Worm (Caenorhabditis elegans): ENCODE results near the gene gst-40.

gst-40 gene

DNA sequence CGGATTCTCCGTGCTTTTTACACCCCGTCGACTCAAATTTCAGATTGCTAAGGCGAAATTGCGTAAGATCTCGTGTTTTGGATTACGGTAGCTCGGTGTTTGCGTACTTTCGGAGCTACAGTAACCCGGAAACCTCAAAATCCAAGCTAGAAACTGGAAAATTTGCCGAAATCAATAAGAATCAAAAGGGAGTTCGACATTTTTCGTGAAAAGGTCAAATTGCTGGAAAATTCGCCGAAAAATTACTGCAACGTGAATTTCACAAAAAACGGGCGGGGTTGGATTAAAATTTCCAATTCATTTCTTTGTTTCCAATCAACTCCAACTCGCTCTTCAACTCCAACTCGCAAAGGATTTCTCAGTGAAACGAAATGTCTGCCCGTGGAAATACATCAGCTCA is 27.5 kb downstream of the gst-40 start, which contains the start of gene F56B3.6:
F56B3.6 (plus strand) TSS at position 301 of the 400 bp plus-strand sequence.
- no peak for TF ChIP-seq ets-4 (tag; optimal IDR thresholded peaks at IDR 0.05)
- TF ChIP-seq Y22D7AL.16 (tag; optimal IDR thresholded peaks at IDR 0.05), result no peak
- no peak for TF ChIP-seq ttx-3 (tag; optimal IDR thresholded peaks at IDR 0.05)
- no peak for TF ChIP-seq ahr-1 (tag; optimal IDR thresholded peaks at IDR 0.05)
- no peak for TF ChIP-seq ceh-31 (tag; optimal IDR thresholded peaks at IDR 0.05)
- TF ChIP-seq odd-2 (tag; optimal IDR thresholded peaks at IDR 0.05), result no peak
- no peak for TF ChIP-seq K02D7.2 (tag; optimal IDR thresholded peaks at IDR 0.05)
- TF ChIP-seq ceh-2 (tag; optimal IDR thresholded peaks at IDR 0.05), result no peak
- TF ChIP-seq ceh-30 (tag; optimal IDR thresholded peaks at IDR 0.05), result no peak
- TF ChIP-seq ref-2 (tag; optimal IDR thresholded peaks at IDR 0.05), result no peak
- TF ChIP-seq hlh-6 (tag; optimal IDR thresholded peaks at IDR 0.05), result no peak
- TF ChIP-seq gmeb-2 (tag; optimal IDR thresholded peaks at IDR 0.05), result no peak
- TF ChIP-seq syd-9 (tag; optimal IDR thresholded peaks at IDR 0.05), result no peak
- TF ChIP-seq ceh-19 (GFP tag; optimal IDR thresholded peaks at IDR 0.05), result no peak
- no peak for TF ChIP-seq dve-1 (tag; optimal IDR thresholded peaks at IDR 0.05)
- TF ChIP-seq F13H6.1 (tag; optimal IDR thresholded peaks at IDR 0.05), result no peak

DNA sequence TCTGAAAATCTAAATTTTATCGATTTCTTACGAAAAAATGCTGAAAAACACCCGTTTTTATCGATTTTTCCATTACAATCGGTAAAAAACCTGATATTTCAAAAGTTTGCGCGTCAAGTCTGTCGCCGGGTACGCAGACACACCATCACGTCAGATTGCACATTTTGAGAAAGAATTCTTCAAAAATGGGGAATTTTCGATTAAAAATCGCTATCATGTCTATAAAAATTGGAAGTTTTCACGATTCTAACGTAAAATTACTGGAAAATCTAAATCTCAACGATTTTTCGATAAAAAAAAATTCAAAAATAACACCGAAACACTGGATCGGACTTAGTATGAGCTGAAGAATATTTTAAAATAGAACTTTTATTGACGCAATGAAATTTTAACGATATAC is 34.0 kb downstream of the gst-40 start, which contains the start of gene F56B3.4:
F56B3.4 (minus strand) TSS at position 1 of the 400 bp plus-strand sequence.
- TF ChIP-seq T23F11.4 (GFP tag; optimal IDR thresholded peaks at IDR 0.05) (no peak), ceh-24 (tag; optimal IDR thresholded peaks at IDR 0.05) (no peak), gmeb-2 (tag; optimal IDR thresholded peaks at IDR 0.05) (no peak), C38D4.7 (GFP tag; optimal IDR thresholded peaks at IDR 0.05) (no peak), elt-4 (tag; optimal IDR thresholded peaks at IDR 0.05) (no peak), syd-9 (tag; optimal IDR thresholded peaks at IDR 0.05) (no peak), npax-4 (tag; optimal IDR thresholded peaks at IDR 0.05) (no peak), che-1 (tag; optimal IDR thresholded peaks at IDR 0.05) (no peak), K09A11.1 (tag; optimal IDR thresholded peaks at IDR 0.05; ENCODE audit: insufficient read depth) (no peak), ama-1 (optimal IDR thresholded peaks at IDR 0.05) (no peak), ceh-2 (tag; optimal IDR thresholded peaks at IDR 0.05) (no peak), ceh-45 (GFP tag; IDR thresholded peaks at IDR 0.05) (no peak), ceh-9 (tag; optimal IDR thresholded peaks at IDR 0.05) (no peak), pha-4 (tag; optimal IDR thresholded peaks at IDR 0.05) (no peak), hlh-8 (tag; optimal IDR thresholded peaks at IDR 0.05) (no peak), tbx-2 (tag; optimal IDR thresholded peaks at IDR 0.05) (no peak), mec-3 (tag; optimal IDR thresholded peaks at IDR 0.05; ENCODE audit: borderline replicate concordance) (no peak)

DNA sequence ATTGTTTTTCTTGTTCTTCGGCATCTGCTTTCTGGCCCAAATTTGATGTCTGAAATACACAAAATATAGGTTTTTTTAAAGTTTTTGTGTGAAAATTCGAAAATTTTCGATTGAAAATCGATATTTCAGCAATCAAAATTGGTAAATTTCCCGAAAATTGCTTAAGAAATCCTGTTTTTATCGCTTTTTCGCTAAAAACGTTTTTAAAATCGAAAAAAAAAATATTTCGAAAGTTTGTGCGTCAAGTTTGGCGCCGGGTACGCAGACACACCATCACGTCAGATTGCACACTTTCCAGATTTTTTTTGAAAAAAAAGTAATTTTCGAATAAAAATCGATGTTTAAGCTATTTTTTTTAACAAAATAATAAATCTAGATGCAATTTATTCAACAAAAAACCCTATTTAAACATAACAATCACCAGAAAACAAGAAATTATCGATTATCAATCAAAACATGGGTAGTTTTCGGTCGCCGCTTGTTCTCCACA is 35.1 kb downstream of the gst-40 start, which contains the start of gene skr-18:
skr-18 (minus strand) TSS at position 51 of the 490 bp plus-strand sequence.
- no peak for TF ChIP-seq che-1 (tag; optimal IDR thresholded peaks at IDR 0.05)
- TF ChIP-seq sdc-2 (tag; optimal IDR thresholded peaks at IDR 0.05), result no peak
- TF ChIP-seq sox-2 (GFP tag; IDR thresholded peaks at IDR 0.05), result no peak
- TF ChIP-seq ceh-9 (tag; optimal IDR thresholded peaks at IDR 0.05), result no peak
- no peak for TF ChIP-seq ceh-31 (tag; optimal IDR thresholded peaks at IDR 0.05)
- TF ChIP-seq ceh-45 (GFP tag; IDR thresholded peaks at IDR 0.05), result no peak
- no peak for TF ChIP-seq ceh-24 (tag; optimal IDR thresholded peaks at IDR 0.05)
- TF ChIP-seq syd-9 (tag; optimal IDR thresholded peaks at IDR 0.05), result no peak
- no peak for TF ChIP-seq ref-2 (tag; optimal IDR thresholded peaks at IDR 0.05)
- no peak for TF ChIP-seq ceh-22 (tag; optimal IDR thresholded peaks at IDR 0.05)
- TF ChIP-seq hlh-8 (tag; optimal IDR thresholded peaks at IDR 0.05), result no peak
- TF ChIP-seq ceh-18 (tag; optimal IDR thresholded peaks at IDR 0.05), result no peak
- TF ChIP-seq ceh-30 (tag; optimal IDR thresholded peaks at IDR 0.05), result no peak
- no peak for TF ChIP-seq hlh-30 (tag; optimal IDR thresholded peaks at IDR 0.05; ENCODE audit: insufficient read depth)
- no peak for TF ChIP-seq ceh-19 (GFP tag; optimal IDR thresholded peaks at IDR 0.05)
- no peak for TF ChIP-seq rnt-1 (tag; optimal IDR thresholded peaks at IDR 0.05)
- TF ChIP-seq pqm-1 (tag; optimal IDR thresholded peaks at IDR 0.05), result no peak
- TF ChIP-seq lin-11 (tag; optimal IDR thresholded peaks at IDR 0.05), result no peak
- TF ChIP-seq pha-4 (tag; optimal IDR thresholded peaks at IDR 0.05), result no peak

All from whole organism, late embryonic.